Fruit fly (Drosophila melanogaster): Measurements from ENCODE around the gene CG17260.

- no peak for TF ChIP-seq B-H2 (GFP tag; optimal IDR thresholded peaks at IDR 0.05)
- TF ChIP-seq Hsf (GFP tag; optimal IDR thresholded peaks at IDR 0.05), result no peak
- TF ChIP-seq CG15601 (tag; optimal IDR thresholded peaks at IDR 0.05), result no peak
- TF ChIP-seq z (GFP tag; IDR thresholded peaks at IDR 0.05), result no peak
- no peak for TF ChIP-seq CG11696 (GFP tag; IDR thresholded peaks at IDR 0.05)
- TF ChIP-seq CG2199 (GFP tag; IDR thresholded peaks at IDR 0.05), result no peak
- TF ChIP-seq CG8924 (tag; optimal IDR thresholded peaks at IDR 0.05), result no peak
- no peak for TF ChIP-seq sens-2 (GFP tag; IDR thresholded peaks at IDR 0.05)
- TF ChIP-seq CG15479 (GFP tag; optimal IDR thresholded peaks at IDR 0.05), result peak; percentile 20
- no peak for TF ChIP-seq CTCF (GFP tag; optimal IDR thresholded peaks at IDR 0.05)
- peak; percentile 90 for TF ChIP-seq Sry-β (GFP tag; optimal IDR thresholded peaks at IDR 0.05)
- TF ChIP-seq Bteb2 (GFP tag; optimal IDR thresholded peaks at IDR 0.05), result no peak
Measured at dm6 chr2L:3022986-3023385, 14.0 kb upstream of the CG17260 start, which contains the start of the genes alpha4GT1 and Prp40.

Measured in whole organism, embryonic.